Worm (Caenorhabditis elegans) whole organism, L2 larva: Measurements from ENCODE around the gene gcsh-1.

ENCODE experiments used
- elt-3 ChIP-seq: sonication (generic microtip); optimal IDR thresholded peaks from 2 replicates; lab custom pipeline; 2017; ENCODE audit warnings: missing biosample characterization, missing genetic modification characterization
- lsy-2 ChIP-seq, 2 experiments: fragments of 150-350 bp in 1 of 2; sonication (generic microtip) in 1 of 2; optimal IDR thresholded peaks; 2 replicates each; lab custom pipeline; 2014 to 2017; ENCODE audit warnings: missing biosample characterization in 2 of 2, missing genetic modification characterization in 2 of 2
- nhr-12 ChIP-seq: fragments of 150-350 bp; optimal IDR thresholded peaks from 2 replicates; lab custom pipeline; 2014; ENCODE audit warnings: missing biosample characterization, missing genetic modification characterization
- nhr-23 ChIP-seq: fragments of 150-350 bp; optimal IDR thresholded peaks from 2 replicates; lab custom pipeline; 2014; ENCODE audit warnings: missing biosample characterization, missing genetic modification reagents, missing genetic modification characterization
- zag-1 ChIP-seq: fragments of 150-350 bp; optimal IDR thresholded peaks from 2 replicates; lab custom pipeline; 2014; ENCODE audit warnings: missing biosample characterization, missing genetic modification characterization

ce11 chrX:14557936-14558554 is 43.2 kb upstream of the gcsh-1 start, which contains the start of gene nhr-3:
- TF ChIP-seq lsy-2 (tag; optimal IDR thresholded peaks at IDR 0.05; lab: Kevin White, UChicago) (no peak), elt-3 (tag; lab: Kevin White, UChicago) (no peak), nhr-12 (tag; lab: Kevin White, UChicago) (no peak), nhr-23 (tag; lab: Kevin White, UChicago) (no peak), zag-1 (tag; lab: Kevin White, UChicago) (no peak)
